Worm (Caenorhabditis elegans) whole organism, midembryonic: ENCODE results near the gene C18G1.1.

Source experiments
- T22C8.4 ChIP-seq: fragments of 200-800 bp; sonication (Bioruptor generic); IDR thresholded peaks from 2 replicates; pipeline ENCODE4 v1.3.6; 2022; ENCODE audit warnings: missing genetic modification characterization, missing compliant biosample characterization
- cog-1 ChIP-seq: sonication (generic microtip); optimal IDR thresholded peaks from 2 replicates; lab custom pipeline; 2016; ENCODE audit warnings: missing genetic modification characterization, missing compliant biosample characterization
- klf-2 ChIP-seq: fragments of 200-800 bp; sonication (Bioruptor generic); conservative IDR thresholded peaks from 2 replicates; pipeline ENCODE4 v1.3.6; 2022; ENCODE audit warnings: missing genetic modification reagents, missing genetic modification characterization, missing compliant biosample characterization
- ref-1 ChIP-seq: fragments of 200-800 bp; sonication (Bioruptor generic); conservative IDR thresholded peaks from 2 replicates; pipeline ENCODE4 v1.3.6; 2022; ENCODE audit warnings: missing genetic modification reagents, missing genetic modification characterization, missing compliant biosample characterization
- tab-1 ChIP-seq: fragments of 200-800 bp; sonication (Bioruptor generic); IDR thresholded peaks from 2 replicates; pipeline ENCODE4 v1.3.6; 2022; ENCODE audit warnings: missing genetic modification characterization, missing compliant biosample characterization
- ztf-23 ChIP-seq: fragments of 200-800 bp; sonication (Bioruptor generic); IDR thresholded peaks from 2 replicates; pipeline ENCODE4 v1.3.6; 2022; ENCODE audit warnings: missing genetic modification reagents, missing genetic modification characterization, missing compliant biosample characterization

- no peak for TF ChIP-seq tab-1
- TF ChIP-seq klf-2 (GFP tag; lab: Robert Waterston, UW), result no peak
- TF ChIP-seq cog-1 (tag; lab: Kevin White, UChicago), result peak; percentile 40
- no peak for TF ChIP-seq ref-1 (GFP tag; lab: Robert Waterston, UW)
- TF ChIP-seq ztf-23, result peak; percentile 43; the same call in 1 of the 2 replicates
- no peak for TF ChIP-seq T22C8.4 (GFP tag; lab: Robert Waterston, UW)
These were observed 49.1 kb downstream of the C18G1.1 start, which contains the start of the genes hsp-6 and C37H5.5 for ce11 chrV:4826710-4827380.
